Worm (Caenorhabditis elegans): ENCODE measurements around the gene ZK354.8.

DNA sequence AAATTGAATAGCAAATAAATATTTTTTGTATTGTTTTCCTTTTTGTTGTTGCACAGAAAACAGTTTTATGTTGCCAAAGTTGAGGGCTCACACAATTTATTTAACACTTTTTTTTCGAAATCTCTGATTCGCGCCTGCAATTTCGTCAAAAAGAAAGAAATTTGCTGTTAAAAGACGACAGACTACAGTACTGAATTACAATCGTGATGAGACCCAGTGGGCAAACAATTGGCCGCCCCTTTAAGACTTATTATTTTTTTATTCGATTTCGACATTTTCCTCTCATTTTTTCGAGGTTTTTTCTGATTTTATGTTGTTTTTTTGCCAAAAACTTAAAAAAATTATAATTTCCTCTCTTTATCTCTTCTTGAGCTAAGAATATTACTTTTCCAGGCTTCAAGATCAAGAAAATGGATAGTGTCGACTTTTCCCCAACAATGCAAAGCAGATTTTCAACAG is 31.8 kb downstream of the ZK354.8 start, which contains the start of gene slfl-4:
- TF ChIP-seq snpc-4 (tag; optimal IDR thresholded peaks at IDR 0.05) (no peak), ztf-11 (tag; optimal IDR thresholded peaks at IDR 0.05) (no peak), ces-1 (GFP tag; optimal IDR thresholded peaks at IDR 0.05) (no peak), nhr-237 (tag; optimal IDR thresholded peaks at IDR 0.05) (no peak), nhr-12 (tag; optimal IDR thresholded peaks at IDR 0.05) (no peak), sptf-1 (tag; optimal IDR thresholded peaks at IDR 0.05) (no peak), unc-39 (tag; optimal IDR thresholded peaks at IDR 0.05) (no peak), pha-4 (tag; optimal IDR thresholded peaks at IDR 0.05) (no peak), ceh-83 (GFP tag; optimal IDR thresholded peaks at IDR 0.05) (no peak), M03D4.4 (tag; optimal IDR thresholded peaks at IDR 0.05) (no peak), hlh-1 (tag; optimal IDR thresholded peaks at IDR 0.05) (no peak)
